Worm (Caenorhabditis elegans): ENCODE measurements around the gene F28E10.4.

DNA sequence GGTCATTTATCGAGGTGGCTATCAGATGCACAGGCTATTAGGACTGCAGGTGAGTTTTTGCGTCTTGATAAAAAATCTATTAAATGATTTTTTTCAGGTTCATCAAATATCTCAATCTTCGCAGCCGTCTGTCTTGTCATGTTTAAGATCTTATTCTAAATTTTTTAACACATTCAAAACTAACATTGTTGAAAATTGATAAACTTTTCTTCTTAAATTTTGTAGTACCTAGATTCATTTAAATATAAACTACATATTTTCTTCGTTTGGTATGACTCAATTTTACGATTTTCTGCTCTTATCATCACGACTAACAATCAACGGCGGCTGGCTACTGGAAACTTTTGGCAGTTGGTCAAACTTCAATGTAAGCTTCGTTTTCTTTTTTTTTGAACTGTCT, 35.3 kb upstream of the F28E10.4 start, which contains the start of gene F19C7.4:
- TF ChIP-seq dpl-1 (GFP tag; optimal IDR thresholded peaks at IDR 0.05) (no peak), snpc-3.4 (tag; optimal IDR thresholded peaks at IDR 0.05) (no peak), Y56A3A.18 (GFP tag; IDR thresholded peaks at IDR 0.05) (no peak)

All from whole organism, young adult.